Worm (Caenorhabditis elegans) whole organism, L3 larva: Measurements from ENCODE around the gene Y62H9A.15.

Experiments used
- elt-2 ChIP-seq: sonication (generic microtip); optimal IDR thresholded peaks from 2 replicates; lab custom pipeline; 2016; ENCODE audit warnings: missing genetic modification reagents, mild to moderate bottlenecking, missing genetic modification characterization, missing compliant biosample characterization
- fkh-10 ChIP-seq: sonication (generic microtip); optimal IDR thresholded peaks from 2 replicates; lab custom pipeline; 2017; ENCODE audit warnings: missing biosample characterization, missing genetic modification reagents, missing genetic modification characterization
- nhr-43 ChIP-seq: sonication (generic microtip); optimal IDR thresholded peaks from 2 replicates; lab custom pipeline; 2016; ENCODE audit warnings: mild to moderate bottlenecking, missing genetic modification characterization, missing compliant biosample characterization; ENCODE audit not compliant: poor library complexity, severe bottlenecking
- pqm-1 ChIP-seq: fragments of 150-350 bp; optimal IDR thresholded peaks from 2 replicates; lab custom pipeline; 2017; ENCODE audit warnings: missing biosample characterization, missing genetic modification characterization, inconsistent platforms
- skn-1 ChIP-seq: fragments of 150-350 bp; optimal IDR thresholded peaks from 2 replicates; lab custom pipeline; 2014; ENCODE audit warnings: missing biosample characterization, missing genetic modification characterization
- snpc-4 ChIP-seq: fragments of 150-350 bp; optimal IDR thresholded peaks from 2 replicates; lab custom pipeline; 2014; ENCODE audit warnings: missing biosample characterization, missing genetic modification characterization
- unc-62 ChIP-seq: fragments of 150-350 bp; sonication (generic microtip); optimal IDR thresholded peaks from 4 replicates; lab custom pipeline; 2014; ENCODE audit warnings: missing biosample characterization, missing genetic modification reagents, missing genetic modification characterization

- TF ChIP-seq elt-2 (peak; percentile 37), nhr-43 (peak; percentile 58), fkh-10 (no peak), pqm-1 (no peak), snpc-4 (tag; lab: Kevin White, UChicago) (peak; percentile 6), unc-62 (GFP tag; lab: Kevin White, UChicago) (no peak), skn-1 (peak; percentile 20)
Measured at ce11 chrX:11934933-11935332, 25.0 kb upstream of the Y62H9A.15 start.
